Fruit fly (Drosophila melanogaster): ENCODE results near the gene CtsB.

CtsB gene

DNA sequence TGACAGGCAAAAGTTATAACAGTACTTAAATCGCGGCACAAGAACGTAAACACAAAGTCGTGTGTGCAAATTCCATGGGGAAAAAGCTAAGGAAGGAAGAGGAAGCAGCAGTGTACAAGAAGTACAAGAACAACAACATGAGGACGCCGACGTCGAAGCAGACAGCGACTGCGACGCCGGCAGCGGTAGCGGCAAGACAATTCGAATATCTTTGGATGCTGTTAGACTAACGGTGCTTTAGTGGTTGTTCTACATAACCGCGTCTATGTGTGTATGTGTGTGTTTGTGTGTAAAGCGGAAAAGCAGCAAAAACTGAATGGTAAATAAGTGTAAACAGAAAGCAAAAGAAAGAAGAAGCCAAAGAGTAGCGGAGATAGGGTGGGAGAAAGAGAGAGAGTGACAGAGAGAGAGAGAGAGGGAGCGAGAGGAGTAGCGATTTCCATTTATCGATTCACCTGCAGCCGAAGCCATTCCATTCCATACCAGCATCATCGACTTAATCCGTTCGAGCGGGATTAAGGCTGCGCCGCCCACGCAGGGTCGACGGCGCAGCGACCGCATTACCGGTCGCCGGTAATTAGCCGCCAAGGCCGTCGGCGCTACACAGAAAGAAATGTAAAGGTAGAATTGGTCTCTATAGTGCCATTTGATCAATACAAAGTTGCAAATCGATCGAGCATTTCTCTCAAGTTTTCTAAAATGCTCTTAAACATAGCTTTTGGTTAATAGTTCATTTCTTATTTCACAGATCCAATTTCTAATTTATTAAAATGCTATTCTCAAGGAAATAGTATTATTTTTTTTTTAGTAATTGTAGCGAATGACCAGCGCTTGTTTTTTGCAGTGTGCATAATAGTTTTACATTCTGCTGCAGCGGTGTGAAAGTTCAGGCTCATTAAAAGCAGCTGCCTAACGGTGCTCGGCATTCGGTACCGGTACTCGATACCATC lies 2.3 kb upstream of the CtsB start (continued):
- peak; percentile 65 for TF ChIP-seq Hsf (GFP tag; optimal IDR thresholded peaks at IDR 0.05)
- peak; percentile 74 for TF ChIP-seq CG10979 (tag; optimal IDR thresholded peaks at IDR 0.05)
- no peak for TF ChIP-seq Stat92E (GFP tag; optimal IDR thresholded peaks at IDR 0.05)
- no peak for TF ChIP-seq sna (GFP tag; IDR thresholded peaks at IDR 0.05; ENCODE audit: partially characterized antibody)
- peak; percentile 34 for TF ChIP-seq gcm2 (GFP tag; optimal IDR thresholded peaks at IDR 0.05)
- TF ChIP-seq CG2129 (GFP tag; IDR thresholded peaks at IDR 0.05; ENCODE audit: partially characterized antibody): no peak
- peak; percentile 21 for TF ChIP-seq CG12155 (GFP tag; optimal IDR thresholded peaks at IDR 0.05)
- no peak for TF ChIP-seq Doc3 (GFP tag; IDR thresholded peaks at IDR 0.05; ENCODE audit: partially characterized antibody)
- no peak for TF ChIP-seq CG1792 (GFP tag; optimal IDR thresholded peaks at IDR 0.05)
- TF ChIP-seq Poxn (GFP tag; IDR thresholded peaks at IDR 0.05): no peak
- no peak for TF ChIP-seq Nf-YB (GFP tag; optimal IDR thresholded peaks at IDR 0.05)
- TF ChIP-seq slbo (GFP tag; IDR thresholded peaks at IDR 0.05): peak; percentile 45
- TF ChIP-seq CG1832 (GFP tag; optimal IDR thresholded peaks at IDR 0.05): peak; percentile 58
- peak; percentile 78 for TF ChIP-seq CG11504 (tag; optimal IDR thresholded peaks at IDR 0.05)
- no peak for TF ChIP-seq HmgZ (tag; optimal IDR thresholded peaks at IDR 0.05)
- peak; percentile 24 for TF ChIP-seq CG10654 (GFP tag; optimal IDR thresholded peaks at IDR 0.05)
- peak; percentile 65 for TF ChIP-seq CG2712 (tag; optimal IDR thresholded peaks at IDR 0.05)
- TF ChIP-seq CG4820 (GFP tag; optimal IDR thresholded peaks at IDR 0.05): peak; percentile 49
- no peak for TF ChIP-seq CG9609 (GFP tag; optimal IDR thresholded peaks at IDR 0.05)
- TF ChIP-seq ewg (GFP tag; optimal IDR thresholded peaks at IDR 0.05): peak; percentile 41
- TF ChIP-seq pan (optimal IDR thresholded peaks at IDR 0.05): no peak
- TF ChIP-seq pan (GFP tag; optimal IDR thresholded peaks at IDR 0.05 in 1 of 2, IDR thresholded peaks at IDR 0.05 in 1 of 2): peak in 1 of 2 experiments; percentile 34
- no peak for TF ChIP-seq ham (GFP tag; IDR thresholded peaks at IDR 0.05)
- no peak for TF ChIP-seq CG13287 (GFP tag; IDR thresholded peaks at IDR 0.05; ENCODE audit: partially characterized antibody)
- peak; percentile 94 for TF ChIP-seq onecut (GFP tag; IDR thresholded peaks at IDR 0.05)
- no peak for TF ChIP-seq emc (GFP tag; optimal IDR thresholded peaks at IDR 0.05)
- TF ChIP-seq Gsc (GFP tag; IDR thresholded peaks at IDR 0.05): no peak
- TF ChIP-seq Drgx (GFP tag; IDR thresholded peaks at IDR 0.05): peak; percentile 66
- no peak for TF ChIP-seq CG14014 (GFP tag; IDR thresholded peaks at IDR 0.05)
- no peak for TF ChIP-seq CrebB (tag; optimal IDR thresholded peaks at IDR 0.05)
- TF ChIP-seq btn (GFP tag; optimal IDR thresholded peaks at IDR 0.05): no peak
- TF ChIP-seq CkIIα-i1 (GFP tag; IDR thresholded peaks at IDR 0.05): no peak
- TF ChIP-seq tna (GFP tag; IDR thresholded peaks at IDR 0.05; ENCODE audit: partially characterized antibody): no peak
- peak; percentile 72 for TF ChIP-seq CG7839 (tag; optimal IDR thresholded peaks at IDR 0.05)
- peak; percentile 16 for TF ChIP-seq CG13775 (GFP tag; optimal IDR thresholded peaks at IDR 0.05)
- no peak for TF ChIP-seq luna (GFP tag; optimal IDR thresholded peaks at IDR 0.05)
- TF ChIP-seq ems (GFP tag; optimal IDR thresholded peaks at IDR 0.05): peak; percentile 44
- 0 out of 2 replicates have a peak, but pooled peaks have one; percentile 30 for TF ChIP-seq CG6689 (GFP tag; IDR thresholded peaks at IDR 0.05)
- TF ChIP-seq bigmax (GFP tag; optimal IDR thresholded peaks at IDR 0.05): no peak
- no peak for TF ChIP-seq shn (GFP tag; optimal IDR thresholded peaks at IDR 0.05)
- peak; percentile 54 for TF ChIP-seq CG18599 (GFP tag; optimal IDR thresholded peaks at IDR 0.05)
- TF ChIP-seq Dfd (GFP tag; optimal IDR thresholded peaks at IDR 0.05): no peak
- no peak for TF ChIP-seq CG7786 (GFP tag; optimal IDR thresholded peaks at IDR 0.05)
- TF ChIP-seq Vsx1 (GFP tag; optimal IDR thresholded peaks at IDR 0.05): peak; percentile 86
- TF ChIP-seq Med (GFP tag): peak; percentile 77
- TF ChIP-seq Ssrp (tag; optimal IDR thresholded peaks at IDR 0.05): peak; percentile 70
- no peak for TF ChIP-seq z (GFP tag; IDR thresholded peaks at IDR 0.05)
- TF ChIP-seq Hand (GFP tag; optimal IDR thresholded peaks at IDR 0.05): peak; percentile 36
- no peak for TF ChIP-seq fu2 (GFP tag; optimal IDR thresholded peaks at IDR 0.05)
